Fruit fly (Drosophila melanogaster) whole organism, wandering third instar larva: ENCODE data around the gene CG12115.

Experiments used
- Abd-B ChIP-seq: fragments of >200 bp; optimal IDR thresholded peaks from 2 replicates; lab custom pipeline; 2017; ENCODE audit warnings: missing biosample characterization, missing genetic modification characterization
- CG32264 ChIP-seq: fragments of 200-800 bp; sonication (Bioruptor generic); optimal IDR thresholded peaks from 2 replicates; lab custom pipeline; 2016; ENCODE audit warnings: missing biosample characterization, missing genetic modification characterization
- CG9705 ChIP-seq: fragments of 200-800 bp; sonication (Bioruptor generic); optimal IDR thresholded peaks from 2 replicates; lab custom pipeline; 2018; ENCODE audit warnings: missing biosample characterization, mild to moderate bottlenecking, missing genetic modification characterization
- CrebA ChIP-seq: fragments of 200-800 bp; sonication (Bioruptor generic); optimal IDR thresholded peaks from 2 replicates; lab custom pipeline; 2016; ENCODE audit warnings: missing biosample characterization, mild to moderate bottlenecking, missing genetic modification characterization, borderline replicate concordance
- Dfd ChIP-seq: fragments of >200 bp; optimal IDR thresholded peaks from 2 replicates; lab custom pipeline; 2017; ENCODE audit warnings: missing biosample characterization, missing genetic modification characterization
- Dif ChIP-seq: fragments of 200-275, 200-300 bp; sonication (Bioruptor generic); optimal IDR thresholded peaks from 2 replicates; lab custom pipeline; 2018; ENCODE audit warnings: missing biosample characterization, missing genetic modification characterization; ENCODE audit not compliant: partially characterized antibody
- GATAd ChIP-seq: sonication (Bioruptor generic); optimal IDR thresholded peaks from 2 replicates; lab custom pipeline; 2016; ENCODE audit warnings: missing biosample characterization, missing genetic modification characterization
- HLH106 ChIP-seq: fragments of 200-800 bp; optimal IDR thresholded peaks from 3 replicates; lab custom pipeline; 2019; ENCODE audit warnings: missing biosample characterization, mild to moderate bottlenecking, missing genetic modification characterization, moderate library complexity
- Hnf4 ChIP-seq: fragments of 200-800 bp; sonication (Bioruptor generic); optimal IDR thresholded peaks from 2 replicates; lab custom pipeline; 2016; ENCODE audit warnings: missing biosample characterization, mild to moderate bottlenecking, missing genetic modification characterization
- Hr78 ChIP-seq: fragments of >200 bp; optimal IDR thresholded peaks from 2 replicates; lab custom pipeline; 2017; ENCODE audit warnings: missing biosample characterization, missing genetic modification characterization
- Hr83 ChIP-seq: fragments of 200-300 bp; sonication (Bioruptor generic); optimal IDR thresholded peaks from 2 replicates; lab custom pipeline; 2016; ENCODE audit warnings: missing biosample characterization, mild to moderate bottlenecking, missing genetic modification characterization, moderate library complexity; ENCODE audit not compliant: poor library complexity, severe bottlenecking
- Jra ChIP-seq: sonication (Bioruptor generic); optimal IDR thresholded peaks from 2 replicates; lab custom pipeline; 2016; ENCODE audit warnings: missing biosample characterization, missing genetic modification characterization
- Mio ChIP-seq: sonication (Bioruptor generic); optimal IDR thresholded peaks from 2 replicates; lab custom pipeline; 2016; ENCODE audit warnings: missing biosample characterization, missing genetic modification characterization
- Myc ChIP-seq: fragments of >200 bp; optimal IDR thresholded peaks from 2 replicates; lab custom pipeline; 2017
- N ChIP-seq: fragments of >200 bp; optimal IDR thresholded peaks from 2 replicates; lab custom pipeline; 2018; ENCODE audit warnings: missing biosample characterization, missing external identifiers, missing genetic modification characterization
- OdsH ChIP-seq: fragments of 200-800 bp; sonication (Bioruptor generic); optimal IDR thresholded peaks from 2 replicates; lab custom pipeline; 2016; ENCODE audit warnings: missing biosample characterization, mild to moderate bottlenecking, missing genetic modification characterization
- Rel ChIP-seq, 2 experiments: fragments of 200-800 bp; sonication (Bioruptor generic) in 1 of 2; optimal IDR thresholded peaks; 2 replicates in 1 of 2; 3 replicates in 1 of 2; lab custom pipeline; 2016 to 2019; ENCODE audit warnings: mild to moderate bottlenecking in 2 of 2, missing biosample characterization in 2 of 2, missing genetic modification characterization in 2 of 2, moderate library complexity in 1 of 2
- Sp1 ChIP-seq: fragments of 200-800 bp; sonication (Bioruptor generic); optimal IDR thresholded peaks from 3 replicates; lab custom pipeline; 2019; ENCODE audit warnings: missing biosample characterization, mild to moderate bottlenecking, missing genetic modification characterization, moderate library complexity
- Vsx2 ChIP-seq: fragments of 200-300, 225-300 bp; sonication (Bioruptor generic); optimal IDR thresholded peaks from 2 replicates; lab custom pipeline; 2018; ENCODE audit warnings: missing biosample characterization, missing genetic modification characterization; ENCODE audit not compliant: partially characterized antibody
- br ChIP-seq: fragments of 200-800 bp; sonication (Bioruptor generic); optimal IDR thresholded peaks from 2 replicates; lab custom pipeline; 2016; ENCODE audit warnings: missing biosample characterization, missing genetic modification characterization
- brk ChIP-seq: fragments of 200-800 bp; sonication (Bioruptor generic); optimal IDR thresholded peaks from 2 replicates; lab custom pipeline; 2016; ENCODE audit warnings: missing biosample characterization, mild to moderate bottlenecking, missing genetic modification characterization
- dl ChIP-seq, 2 experiments: fragments of 175-275, 200-275 bp in 1 of 2; fragments of 200-275 bp in 1 of 2; sonication (Bioruptor generic); optimal IDR thresholded peaks; lab custom pipeline; 2018; ENCODE audit warnings: mild to moderate bottlenecking in 2 of 2, missing biosample characterization in 2 of 2, missing genetic modification characterization in 2 of 2, moderate library complexity in 2 of 2; ENCODE audit not compliant: partially characterized antibody in 2 of 2, insufficient read depth in 1 of 2
- dmrt93B ChIP-seq: fragments of 200-800 bp; sonication (Bioruptor generic); optimal IDR thresholded peaks from 2 replicates; lab custom pipeline; 2018; ENCODE audit warnings: missing biosample characterization, mild to moderate bottlenecking, missing genetic modification characterization
- dsf ChIP-seq: sonication (Bioruptor generic); optimal IDR thresholded peaks from 2 replicates; lab custom pipeline; 2016; ENCODE audit warnings: missing biosample characterization, missing genetic modification characterization, borderline replicate concordance
- ey ChIP-seq: fragments of 200-800 bp; sonication (Bioruptor generic); optimal IDR thresholded peaks from 2 replicates; lab custom pipeline; 2016; ENCODE audit warnings: missing biosample characterization, missing genetic modification characterization
- foxo ChIP-seq, 2 experiments: fragments of 200-800 bp; sonication (Bioruptor generic); optimal IDR thresholded peaks; 2 replicates in 1 of 2; 3 replicates in 1 of 2; lab custom pipeline; 2016 to 2017; ENCODE audit warnings: missing biosample characterization in 2 of 2, missing genetic modification characterization in 2 of 2
- fru ChIP-seq: fragments of 200-800 bp; sonication (Bioruptor generic); optimal IDR thresholded peaks from 3 replicates; lab custom pipeline; 2016; ENCODE audit warnings: missing biosample characterization, mild to moderate bottlenecking, missing genetic modification characterization
- h ChIP-seq: fragments of 200-800 bp; sonication (Bioruptor generic); optimal IDR thresholded peaks from 3 replicates; lab custom pipeline; 2016; ENCODE audit warnings: missing biosample characterization, mild to moderate bottlenecking, missing genetic modification characterization
- jim ChIP-seq: fragments of 175-275, 200-325 bp; sonication (Bioruptor generic); optimal IDR thresholded peaks from 2 replicates; lab custom pipeline; 2016; ENCODE audit warnings: missing biosample characterization, mild to moderate bottlenecking, missing genetic modification characterization
- lola ChIP-seq: fragments of >200 bp; optimal IDR thresholded peaks from 2 replicates; lab custom pipeline; 2017; ENCODE audit warnings: missing biosample characterization, missing genetic modification characterization
- pan ChIP-seq: fragments of >200 bp; optimal IDR thresholded peaks from 2 replicates; lab custom pipeline; 2017
- psq ChIP-seq: fragments of 200-800 bp; sonication (Bioruptor generic); optimal IDR thresholded peaks from 3 replicates; lab custom pipeline; 2017; ENCODE audit warnings: missing biosample characterization, mild to moderate bottlenecking, missing genetic modification characterization, moderate library complexity
- rgr ChIP-seq: fragments of 200-800 bp; sonication (Bioruptor generic); optimal IDR thresholded peaks from 3 replicates; lab custom pipeline; 2016; ENCODE audit warnings: missing biosample characterization, mild to moderate bottlenecking, missing genetic modification characterization
- sage ChIP-seq: fragments of 200-800 bp; sonication (Bioruptor generic); optimal IDR thresholded peaks from 2 replicates; lab custom pipeline; 2016; ENCODE audit warnings: missing biosample characterization, mild to moderate bottlenecking, missing genetic modification characterization
- sv ChIP-seq: fragments of 200-800 bp; sonication (Bioruptor generic); optimal IDR thresholded peaks from 3 replicates; lab custom pipeline; 2016; ENCODE audit warnings: missing biosample characterization, missing genetic modification characterization
- tai ChIP-seq: sonication (Bioruptor generic); optimal IDR thresholded peaks from 2 replicates; lab custom pipeline; 2016; ENCODE audit warnings: missing biosample characterization, missing genetic modification characterization
- usp ChIP-seq: fragments of >200 bp; optimal IDR thresholded peaks from 2 replicates; lab custom pipeline; 2017; ENCODE audit warnings: missing biosample characterization, missing genetic modification characterization
- woc ChIP-seq: sonication (Bioruptor generic); optimal IDR thresholded peaks from 2 replicates; lab custom pipeline; 2016; ENCODE audit warnings: missing biosample characterization, mild to moderate bottlenecking, missing genetic modification characterization

The CG12115 gene

dm6 chrX:9201080-9201479 is 10.7 kb upstream of the CG12115 start:
- TF ChIP-seq N (GFP tag; lab: Kevin White, UChicago) (no peak), OdsH (no peak), Hr78 (GFP tag; lab: Kevin White, UChicago) (no peak), jim (GFP tag; lab: Kevin White, UChicago) (no peak), Hr83 (GFP tag; lab: Kevin White, UChicago) (no peak)

DNA sequence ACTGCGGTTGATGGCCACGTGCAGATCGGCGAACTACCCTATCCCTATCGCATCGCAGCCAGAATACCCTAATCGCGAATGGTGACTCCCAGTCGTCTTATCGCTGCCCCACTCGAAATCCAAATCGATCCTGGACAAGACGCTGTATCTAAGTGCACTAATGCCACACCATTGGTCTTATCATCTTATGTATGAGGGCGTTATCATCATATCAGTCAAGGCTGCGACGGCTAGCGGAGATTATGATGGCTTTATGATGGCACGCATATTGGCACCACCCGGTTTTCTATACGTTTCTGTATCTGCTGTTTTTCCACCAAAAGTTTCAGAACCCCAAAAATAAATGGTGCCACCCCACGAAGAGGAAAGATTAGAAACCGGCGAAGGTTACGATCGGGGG is 9.8 kb upstream of the CG12115 start:
- TF ChIP-seq dsf (no peak), Rel (GFP tag; optimal IDR thresholded peaks at IDR 0.05; lab: Kevin White, UChicago) (no peak), Rel (tag; optimal IDR thresholded peaks at IDR 0.05; lab: Kevin White, UChicago) (peak; percentile 79)

DNA sequence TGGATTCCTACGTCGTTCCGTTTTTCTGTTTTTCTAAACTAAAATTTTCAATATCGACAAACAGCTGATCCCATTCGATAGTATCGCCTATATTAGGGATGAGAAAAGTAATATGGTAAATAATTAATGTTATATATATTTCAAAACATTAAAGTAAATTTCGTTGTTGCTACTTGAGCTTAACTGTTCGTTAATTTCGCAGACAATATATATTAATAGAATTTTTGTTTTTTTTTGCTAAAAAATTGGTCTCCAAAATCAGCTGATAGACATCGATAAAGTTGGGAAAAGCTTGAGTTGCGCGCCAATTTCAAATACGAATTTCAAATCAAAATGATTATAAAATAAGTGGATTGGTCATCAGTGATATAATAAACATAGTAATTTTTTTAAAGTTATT is 6.0 kb upstream of the CG12115 start, which contains the start of gene CG12118:
Gene CG12118 (minus strand): TSS at position 53 of the 400 bp plus-strand sequence.
- TF ChIP-seq ey (GFP tag; lab: Kevin White, UChicago): peak; percentile 59
- peak in 1 of 2 experiments; percentile 83 for TF ChIP-seq foxo (GFP tag; optimal IDR thresholded peaks at IDR 0.05; lab: Kevin White, UChicago)
- peak; percentile 63 for TF ChIP-seq br
- no peak for TF ChIP-seq N (GFP tag; lab: Kevin White, UChicago)
- TF ChIP-seq Hnf4 (GFP tag; lab: Kevin White, UChicago): peak; percentile 81
- peak; percentile 73 for TF ChIP-seq psq
- peak; percentile 66 for TF ChIP-seq dsf
- TF ChIP-seq rgr (GFP tag; lab: Kevin White, UChicago): peak; percentile 85
- peak; percentile 81 for TF ChIP-seq sage (GFP tag; lab: Kevin White, UChicago)
- no peak for TF ChIP-seq pan (lab: Kevin White, UChicago)
- peak; percentile 73 for TF ChIP-seq Jra (GFP tag; lab: Kevin White, UChicago)
- peak; percentile 36 for TF ChIP-seq dmrt93B (GFP tag; lab: Kevin White, UChicago)
- TF ChIP-seq tai (GFP tag; lab: Kevin White, UChicago): no peak
- no peak for TF ChIP-seq Hr78 (GFP tag; lab: Kevin White, UChicago)
- TF ChIP-seq CG32264: no peak
- TF ChIP-seq sv (GFP tag; lab: Kevin White, UChicago): peak; percentile 71
- TF ChIP-seq h (GFP tag; lab: Kevin White, UChicago): peak; percentile 80
- no peak for TF ChIP-seq Abd-B (GFP tag; lab: Kevin White, UChicago)
- TF ChIP-seq Myc (lab: Kevin White, UChicago): no peak
- no peak for TF ChIP-seq brk (GFP tag; lab: Kevin White, UChicago)
- TF ChIP-seq CrebA (GFP tag; lab: Kevin White, UChicago): no peak
- peak; percentile 61 for TF ChIP-seq woc
- TF ChIP-seq Rel (GFP tag; optimal IDR thresholded peaks at IDR 0.05; lab: Kevin White, UChicago): no peak
- TF ChIP-seq Rel (tag; optimal IDR thresholded peaks at IDR 0.05; lab: Kevin White, UChicago): peak; percentile 37
- no peak for TF ChIP-seq dl (GFP tag; optimal IDR thresholded peaks at IDR 0.05; lab: Kevin White, UChicago; ENCODE audit: insufficient read depth in 1 of 2, partially characterized antibody in 2 of 2)
- no peak for TF ChIP-seq Mio
- TF ChIP-seq Dif: no peak
- TF ChIP-seq Vsx2 (GFP tag; lab: Kevin White, UChicago): no peak
- TF ChIP-seq fru (GFP tag; lab: Kevin White, UChicago): peak; percentile 77
- TF ChIP-seq Sp1 (GFP tag; lab: Kevin White, UChicago): peak; percentile 69
- TF ChIP-seq Dfd (GFP tag; lab: Kevin White, UChicago): no peak
- no peak for TF ChIP-seq lola
- TF ChIP-seq Hr83 (GFP tag; lab: Kevin White, UChicago): peak; percentile 55
- TF ChIP-seq jim (GFP tag; lab: Kevin White, UChicago): no peak
- peak; percentile 44 for TF ChIP-seq CG9705
- peak; percentile 74 for TF ChIP-seq HLH106
- TF ChIP-seq usp: no peak
- peak; percentile 79 for TF ChIP-seq OdsH
- no peak for TF ChIP-seq GATAd (GFP tag; lab: Kevin White, UChicago)
- TF ChIP-seq, all 38 proteins: peak for 20
